Fruit fly (Drosophila melanogaster) whole organism, embryonic: ENCODE measurements around the gene CG7065.

Experiments used
- Atf-2 ChIP-seq: fragments of 200-800 bp; sonication (Bioruptor generic); optimal IDR thresholded peaks from 2 replicates; lab custom pipeline; 2016; ENCODE audit warnings: missing biosample characterization, missing genetic modification characterization
- Atf6 ChIP-seq: fragments of 200-800 bp; sonication (Bioruptor generic); IDR thresholded peaks from 2 replicates; pipeline ENCODE4 v1.3.6; 2022; ENCODE audit warnings: missing biosample characterization, missing genetic modification characterization
- CG1024 ChIP-seq: fragments of 200-800 bp; sonication (Bioruptor generic); IDR thresholded peaks from 2 replicates; pipeline ENCODE4 v1.3.6; 2022; ENCODE audit warnings: missing biosample characterization, missing genetic modification characterization
- CG10959 ChIP-seq: fragments of 200-800 bp; sonication (Bioruptor generic); IDR thresholded peaks from 2 replicates; pipeline ENCODE4 v1.3.6; 2022; ENCODE audit warnings: missing biosample characterization, missing genetic modification characterization
- CG11093 ChIP-seq: fragments of 200-800 bp; sonication (Bioruptor generic); IDR thresholded peaks from 3 replicates; pipeline ENCODE4 v1.3.6; 2022; ENCODE audit warnings: missing biosample characterization, missing genetic modification characterization
- CG11723 ChIP-seq: fragments of 200-800 bp; sonication (Bioruptor generic); optimal IDR thresholded peaks from 2 replicates; lab custom pipeline; 2017; ENCODE audit warnings: missing biosample characterization, mild to moderate bottlenecking, missing genetic modification characterization
- CG12104 ChIP-seq: fragments of 200-800 bp; sonication (Bioruptor generic); optimal IDR thresholded peaks from 3 replicates; lab custom pipeline; 2016; ENCODE audit warnings: missing biosample characterization, missing genetic modification characterization
- CG12219 ChIP-seq: fragments of 200-800 bp; sonication (Bioruptor generic); optimal IDR thresholded peaks from 3 replicates; lab custom pipeline; 2018; ENCODE audit warnings: missing biosample characterization, mild to moderate bottlenecking, missing genetic modification characterization
- CG12299 ChIP-seq: fragments of 200-800 bp; sonication (Bioruptor generic); optimal IDR thresholded peaks from 2 replicates; lab custom pipeline; 2018; ENCODE audit warnings: missing biosample characterization, mild to moderate bottlenecking, missing genetic modification characterization
- CG12769 ChIP-seq: fragments of 200-800 bp; sonication (Bioruptor generic); optimal IDR thresholded peaks from 2 replicates; lab custom pipeline; 2019; ENCODE audit warnings: missing biosample characterization, mild to moderate bottlenecking, missing genetic modification characterization, moderate library complexity
- CG14050 ChIP-seq: fragments of 200-800 bp; sonication (Bioruptor generic); IDR thresholded peaks from 3 replicates; pipeline ENCODE4 v1.3.6; 2022; ENCODE audit warnings: missing biosample characterization, missing genetic modification characterization
- CG14667 ChIP-seq: fragments of 200-800 bp; sonication (Bioruptor generic); IDR thresholded peaks from 2 replicates; pipeline ENCODE4 v1.3.6; 2022; ENCODE audit warnings: missing biosample characterization, missing genetic modification characterization
- CG15696 ChIP-seq: fragments of 200-800 bp; sonication (Bioruptor generic); optimal IDR thresholded peaks from 2 replicates; lab custom pipeline; 2019; ENCODE audit warnings: missing biosample characterization, mild to moderate bottlenecking, missing genetic modification characterization, moderate library complexity
- CG16863 ChIP-seq: fragments of 200-800 bp; sonication (Bioruptor generic); optimal IDR thresholded peaks from 3 replicates; lab custom pipeline; 2016; ENCODE audit warnings: missing biosample characterization, missing genetic modification characterization
- CG18619 ChIP-seq: fragments of 200-800 bp; sonication (Bioruptor generic); optimal IDR thresholded peaks from 3 replicates; lab custom pipeline; 2017; ENCODE audit warnings: missing biosample characterization, mild to moderate bottlenecking, missing genetic modification characterization
- CG2199 ChIP-seq: fragments of 200-800 bp; sonication (Bioruptor generic); IDR thresholded peaks from 3 replicates; pipeline ENCODE4 v1.3.6; 2022; ENCODE audit warnings: missing biosample characterization, missing genetic modification characterization
- CG30020 ChIP-seq: fragments of 200-800 bp; optimal IDR thresholded peaks from 2 replicates; lab custom pipeline; 2019; ENCODE audit warnings: missing biosample characterization, mild to moderate bottlenecking, missing genetic modification characterization, moderate library complexity
- CG3065 ChIP-seq: fragments of 200-800 bp; sonication (Bioruptor generic); optimal IDR thresholded peaks from 2 replicates; lab custom pipeline; 2016; ENCODE audit warnings: missing biosample characterization, missing genetic modification characterization
- CG31224 ChIP-seq: fragments of 200-800 bp; sonication (Bioruptor generic); IDR thresholded peaks from 2 replicates; pipeline ENCODE4 v1.3.6; 2022; ENCODE audit warnings: missing biosample characterization, missing genetic modification characterization
- CG32767 ChIP-seq: fragments of 200-800 bp; sonication (Bioruptor generic); IDR thresholded peaks from 2 replicates; pipeline ENCODE4 v1.3.6; 2022; ENCODE audit warnings: missing biosample characterization, missing genetic modification characterization
- CG3281 ChIP-seq: fragments of 200-800 bp; sonication (Bioruptor generic); optimal IDR thresholded peaks from 3 replicates; lab custom pipeline; 2017; ENCODE audit warnings: missing biosample characterization, mild to moderate bottlenecking, missing genetic modification characterization
- CG7745 ChIP-seq: fragments of 200-800 bp; sonication (Bioruptor generic); optimal IDR thresholded peaks from 2 replicates; lab custom pipeline; 2018; ENCODE audit warnings: missing biosample characterization, mild to moderate bottlenecking, missing genetic modification characterization, moderate library complexity
- CG7928 ChIP-seq: fragments of 200-800 bp; sonication (Bioruptor generic); optimal IDR thresholded peaks from 2 replicates; lab custom pipeline; 2017; ENCODE audit warnings: missing biosample characterization, mild to moderate bottlenecking, missing genetic modification characterization
- CHES-1-like ChIP-seq: fragments of 200-800 bp; sonication (Bioruptor generic); optimal IDR thresholded peaks from 2 replicates; lab custom pipeline; 2016; ENCODE audit warnings: missing biosample characterization, missing genetic modification characterization
- CTCF ChIP-seq: fragments of 200-800 bp; sonication (Bioruptor generic); optimal IDR thresholded peaks from 2 replicates; lab custom pipeline; 2017; ENCODE audit warnings: missing biosample characterization, mild to moderate bottlenecking, missing genetic modification characterization, moderate library complexity
- D19B ChIP-seq: fragments of 200-800 bp; sonication (Bioruptor generic); optimal IDR thresholded peaks from 2 replicates; lab custom pipeline; 2017; ENCODE audit warnings: missing biosample characterization, mild to moderate bottlenecking, missing genetic modification characterization
- Dip3 ChIP-seq: fragments of 200-800 bp; sonication (Bioruptor generic); optimal IDR thresholded peaks from 3 replicates; lab custom pipeline; 2016; ENCODE audit warnings: missing biosample characterization, missing genetic modification characterization
- Doc2 ChIP-seq: fragments of 200-800 bp; sonication (Bioruptor generic); IDR thresholded peaks from 2 replicates; pipeline ENCODE4 v1.3.6; 2022; ENCODE audit warnings: missing biosample characterization, missing genetic modification characterization
- E2f2 ChIP-seq: fragments of 200-800 bp; sonication (Bioruptor generic); IDR thresholded peaks from 2 replicates; pipeline ENCODE4 v1.3.6; 2022; ENCODE audit warnings: missing biosample characterization, missing genetic modification characterization
- Eip74EF ChIP-seq, 2 experiments: fragments of 200-800 bp in 1 of 2; fragments of >200 bp in 1 of 2; sonication (Bioruptor generic) in 1 of 2; optimal IDR thresholded peaks; 2 replicates each; lab custom pipeline; 2017 to 2019; ENCODE audit warnings: missing biosample characterization in 2 of 2, missing genetic modification characterization in 2 of 2, mild to moderate bottlenecking in 1 of 2, moderate library complexity in 1 of 2
- Fer3 ChIP-seq: fragments of 200-800 bp; sonication (Bioruptor generic); optimal IDR thresholded peaks from 2 replicates; lab custom pipeline; 2018; ENCODE audit warnings: missing biosample characterization, mild to moderate bottlenecking, missing genetic modification characterization, moderate library complexity
- GATAe ChIP-seq: fragments of 200-800 bp; sonication (Bioruptor generic); conservative IDR thresholded peaks from 2 replicates; pipeline ENCODE4 v1.3.6; 2022; ENCODE audit warnings: missing biosample characterization, missing genetic modification characterization
- Hmr ChIP-seq: fragments of 200-800 bp; sonication (Bioruptor generic); optimal IDR thresholded peaks from 3 replicates; lab custom pipeline; 2017; ENCODE audit warnings: mild to moderate bottlenecking, missing biosample characterization, missing genetic modification reagents, missing genetic modification characterization
- Jarid2 ChIP-seq: fragments of 200-800 bp; sonication (Bioruptor generic); optimal IDR thresholded peaks from 3 replicates; lab custom pipeline; 2017; ENCODE audit warnings: mild to moderate bottlenecking, missing biosample characterization, missing genetic modification reagents, missing genetic modification characterization
- Mrtf ChIP-seq: fragments of 200-800 bp; sonication (Bioruptor generic); IDR thresholded peaks from 3 replicates; pipeline ENCODE4 v1.3.6; 2022; ENCODE audit warnings: missing biosample characterization, missing genetic modification characterization
- PHDP ChIP-seq: fragments of 200-800 bp; sonication (Bioruptor generic); optimal IDR thresholded peaks from 3 replicates; lab custom pipeline; 2018; ENCODE audit warnings: missing biosample characterization, mild to moderate bottlenecking, missing genetic modification characterization, moderate library complexity
- Trl ChIP-seq, 3 experiments: fragments of >200 bp in 2 of 3; fragments of 200-800 bp in 1 of 3; sonication (Bioruptor generic) in 1 of 3; optimal IDR thresholded peaks; 2 replicates in 1 of 3; 3 replicates in 2 of 3; lab custom pipeline; 2016 to 2017; ENCODE audit warnings: missing biosample characterization in 1 of 3, missing genetic modification characterization in 1 of 3
- bigmax ChIP-seq: fragments of 200-800 bp; sonication (Bioruptor generic); optimal IDR thresholded peaks from 2 replicates; lab custom pipeline; 2018; ENCODE audit warnings: missing biosample characterization, mild to moderate bottlenecking, missing genetic modification characterization
- disco-r ChIP-seq: fragments of 200-800 bp; sonication (Bioruptor generic); optimal IDR thresholded peaks from 2 replicates; lab custom pipeline; 2016; ENCODE audit warnings: missing biosample characterization, missing genetic modification characterization
- esg ChIP-seq: fragments of 200-800 bp; sonication (Bioruptor generic); conservative IDR thresholded peaks from 2 replicates; pipeline ENCODE4 v1.3.6; 2022; ENCODE audit warnings: missing biosample characterization, missing genetic modification characterization
- gce ChIP-seq: fragments of 200-800 bp; sonication (Bioruptor generic); IDR thresholded peaks from 3 replicates; pipeline ENCODE4 v1.3.6; 2022; ENCODE audit warnings: missing biosample characterization, missing genetic modification characterization
- grn ChIP-seq: fragments of 200-800 bp; sonication (Bioruptor generic); optimal IDR thresholded peaks from 3 replicates; lab custom pipeline; 2017; ENCODE audit warnings: missing biosample characterization, missing genetic modification characterization
- hb ChIP-seq: fragments of 200-800 bp; sonication (Bioruptor generic); IDR thresholded peaks from 3 replicates; pipeline ENCODE4 v1.3.6; 2022; ENCODE audit warnings: missing biosample characterization, missing genetic modification characterization; ENCODE audit not compliant: partially characterized antibody
- jing ChIP-seq: fragments of 200-800 bp; sonication (Bioruptor generic); optimal IDR thresholded peaks from 2 replicates; lab custom pipeline; 2018; ENCODE audit warnings: missing biosample characterization, mild to moderate bottlenecking, missing genetic modification characterization
- jumu ChIP-seq: fragments of 200-800 bp; sonication (Bioruptor generic); optimal IDR thresholded peaks from 3 replicates; lab custom pipeline; 2016; ENCODE audit warnings: missing biosample characterization, missing genetic modification characterization
- lbe ChIP-seq: fragments of 200-800 bp; sonication (Bioruptor generic); optimal IDR thresholded peaks from 2 replicates; lab custom pipeline; 2016; ENCODE audit warnings: missing biosample characterization, mild to moderate bottlenecking, missing genetic modification characterization
- lola ChIP-seq, 3 experiments: fragments of >200 bp in 2 of 3; fragments of 200-800 bp in 1 of 3; sonication (Bioruptor generic) in 1 of 3; optimal IDR thresholded peaks; 2 replicates each; lab custom pipeline; 2017 to 2019; ENCODE audit warnings: missing biosample characterization in 3 of 3, missing genetic modification characterization in 3 of 3, mild to moderate bottlenecking in 1 of 3, moderate library complexity in 1 of 3
- nerfin-2 ChIP-seq: fragments of 200-800 bp; sonication (Bioruptor generic); IDR thresholded peaks from 2 replicates; pipeline ENCODE4 v1.3.6; 2022; ENCODE audit warnings: missing biosample characterization, missing genetic modification characterization; ENCODE audit not compliant: partially characterized antibody
- p53 ChIP-seq: fragments of 200-800 bp; sonication (Bioruptor generic); optimal IDR thresholded peaks from 2 replicates; lab custom pipeline; 2016; ENCODE audit warnings: missing biosample characterization, missing genetic modification characterization
- rib ChIP-seq: fragments of 200-800 bp; sonication (Bioruptor generic); IDR thresholded peaks from 2 replicates; pipeline ENCODE4 v1.3.6; 2022; ENCODE audit warnings: missing biosample characterization, missing genetic modification characterization
- yki ChIP-seq: fragments of >200 bp; optimal IDR thresholded peaks from 3 replicates; lab custom pipeline; 2018

The CG7065 gene

dm6 chrX:9134922-9135453, 7.3 kb upstream of the CG7065 start, which contains the start of gene fend (continued):
- no peak for TF ChIP-seq CG12219 (GFP tag; lab: Kevin White, UChicago)
- TF ChIP-seq CG14050 (GFP tag; lab: Robert Waterston, UW), result no peak
- TF ChIP-seq CG32767 (GFP tag; lab: Robert Waterston, UW), result no peak
- TF ChIP-seq CG11723 (GFP tag; lab: Kevin White, UChicago), result peak; percentile 11
- TF ChIP-seq CG3281 (GFP tag; lab: Kevin White, UChicago), result peak; percentile 38
- peak; percentile 25 for TF ChIP-seq CG12299 (tag; lab: Kevin White, UChicago)
- TF ChIP-seq CG11093, result no peak
- no peak for TF ChIP-seq CG12104 (GFP tag; lab: Kevin White, UChicago)
- peak; percentile 2 for TF ChIP-seq CG30020 (tag; lab: Kevin White, UChicago)
- TF ChIP-seq Mrtf, result no peak
- TF ChIP-seq lola (GFP tag; optimal IDR thresholded peaks at IDR 0.05; lab: Kevin White, UChicago), result peak in 1 of 3 experiments; percentile 47
- TF ChIP-seq p53 (GFP tag; lab: Kevin White, UChicago), result no peak
- no peak for TF ChIP-seq jumu
- TF ChIP-seq Eip74EF (GFP tag; optimal IDR thresholded peaks at IDR 0.05; lab: Kevin White, UChicago), result peak in 1 of 2 experiments; percentile 18
- peak; percentile 11 for TF ChIP-seq CG15696
- TF ChIP-seq CG7745 (tag; lab: Kevin White, UChicago), result no peak
- no peak for TF ChIP-seq CG3065 (GFP tag; lab: Kevin White, UChicago)
- TF ChIP-seq Jarid2, result peak; percentile 85
- TF ChIP-seq hb (GFP tag; lab: Robert Waterston, UW), result no peak
- TF ChIP-seq CG31224 (GFP tag; lab: Robert Waterston, UW), result no peak
- no peak for TF ChIP-seq yki
- TF ChIP-seq jing (GFP tag; lab: Kevin White, UChicago), result no peak
- peak; percentile 77 for TF ChIP-seq CG10959 (GFP tag; lab: Robert Waterston, UW)
- TF ChIP-seq CG18619 (GFP tag; lab: Kevin White, UChicago), result peak; percentile 45
- peak; percentile 21; the same call in 1 of the 2 replicates for TF ChIP-seq E2f2
- TF ChIP-seq disco-r (GFP tag; lab: Kevin White, UChicago), result no peak
- TF ChIP-seq bigmax (GFP tag; lab: Kevin White, UChicago), result no peak
- TF ChIP-seq CG16863, result no peak
- TF ChIP-seq GATAe (GFP tag; lab: Robert Waterston, UW), result no peak
- TF ChIP-seq esg, result 0 out of 2 replicates have a peak, but pooled peaks have one; percentile 11
- TF ChIP-seq Dip3, result no peak
- peak; percentile 25 for TF ChIP-seq PHDP (tag; lab: Kevin White, UChicago)
- no peak for TF ChIP-seq CTCF (GFP tag; lab: Kevin White, UChicago)
- no peak for TF ChIP-seq lbe (GFP tag; lab: Kevin White, UChicago)
- TF ChIP-seq grn (GFP tag; lab: Kevin White, UChicago), result no peak
- TF ChIP-seq CG12769 (tag; lab: Kevin White, UChicago), result peak; percentile 31
- peak; percentile 5 to 43 for TF ChIP-seq Trl (optimal IDR thresholded peaks at IDR 0.05; lab: Kevin White, UChicago)
- TF ChIP-seq Trl (GFP tag; optimal IDR thresholded peaks at IDR 0.05; lab: Kevin White, UChicago), result no peak
- no peak for TF ChIP-seq CG1024 (GFP tag; lab: Robert Waterston, UW)
- TF ChIP-seq rib (GFP tag; lab: Robert Waterston, UW), result no peak
- TF ChIP-seq Hmr (GFP tag; lab: Kevin White, UChicago), result peak; percentile 48
- TF ChIP-seq CG7928 (GFP tag; lab: Kevin White, UChicago), result no peak
- no peak for TF ChIP-seq CG2199 (GFP tag; lab: Robert Waterston, UW)
- TF ChIP-seq Atf6, result no peak
- TF ChIP-seq gce, result no peak
- TF ChIP-seq Doc2 (GFP tag; lab: Robert Waterston, UW), result no peak
- TF ChIP-seq Fer3 (tag; lab: Kevin White, UChicago), result no peak
- no peak for TF ChIP-seq D19B
- no peak for TF ChIP-seq CG14667 (GFP tag; lab: Robert Waterston, UW)
- no peak for TF ChIP-seq Atf-2 (GFP tag; lab: Kevin White, UChicago)
- TF ChIP-seq nerfin-2 (GFP tag; lab: Robert Waterston, UW), result no peak
- no peak for TF ChIP-seq CHES-1-like (GFP tag; lab: Kevin White, UChicago)
